Fruit fly (Drosophila melanogaster) whole organism, adult: Measurements from ENCODE around the gene FMRFaR.

Experiments
- CG12768 ChIP-seq: fragments of 200-800 bp; sonication (Bioruptor generic); optimal IDR thresholded peaks from 2 replicates; lab custom pipeline; 2017; ENCODE audit warnings: missing biosample characterization, missing genetic modification characterization, mild to moderate bottlenecking, moderate library complexity, missing genetic modification reagents
- CG14711 ChIP-seq: fragments of 200-800 bp; sonication (Bioruptor generic); optimal IDR thresholded peaks from 2 replicates; lab custom pipeline; 2018; ENCODE audit warnings: missing biosample characterization, mild to moderate bottlenecking, missing genetic modification characterization, moderate library complexity
- CG33017 ChIP-seq: fragments of 200-800 bp; sonication (Bioruptor generic); optimal IDR thresholded peaks from 2 replicates; lab custom pipeline; 2018; ENCODE audit warnings: missing biosample characterization, mild to moderate bottlenecking, missing genetic modification characterization, moderate library complexity
- CG5204 ChIP-seq: fragments of 200-800 bp; sonication (Bioruptor generic); optimal IDR thresholded peaks from 2 replicates; lab custom pipeline; 2016; ENCODE audit warnings: missing biosample characterization, missing genetic modification characterization
- CG7045 ChIP-seq: fragments of 200-800 bp; sonication (Bioruptor generic); optimal IDR thresholded peaks from 2 replicates; lab custom pipeline; 2017; ENCODE audit warnings: missing biosample characterization, mild to moderate bottlenecking, missing genetic modification characterization
- CG7101 ChIP-seq: fragments of 200-800 bp; sonication (Bioruptor generic); optimal IDR thresholded peaks from 2 replicates; lab custom pipeline; 2018; ENCODE audit warnings: missing biosample characterization, mild to moderate bottlenecking, missing genetic modification characterization, moderate library complexity
- Clk ChIP-seq: fragments of 200-800 bp; sonication (Bioruptor generic); optimal IDR thresholded peaks from 2 replicates; lab custom pipeline; 2017; ENCODE audit warnings: missing biosample characterization, missing genetic modification characterization
- Crg-1 ChIP-seq: fragments of 200-800 bp; sonication (Bioruptor generic); optimal IDR thresholded peaks from 2 replicates; lab custom pipeline; 2016; ENCODE audit warnings: missing biosample characterization, missing genetic modification characterization
- Mnt ChIP-seq: fragments of 200-800 bp; sonication (Bioruptor generic); optimal IDR thresholded peaks from 2 replicates; lab custom pipeline; 2016; ENCODE audit warnings: missing biosample characterization, mild to moderate bottlenecking, missing genetic modification characterization
- cic ChIP-seq: fragments of 200-800 bp; sonication (Bioruptor generic); optimal IDR thresholded peaks from 2 replicates; lab custom pipeline; 2017; ENCODE audit warnings: missing biosample characterization, mild to moderate bottlenecking, missing genetic modification characterization, moderate library complexity
- cnc ChIP-seq, 2 experiments: fragments of >200 bp; optimal IDR thresholded peaks; 2 replicates each; lab custom pipeline; 2017
- kay ChIP-seq: fragments of 200-800 bp; sonication (Bioruptor generic); peaks from one replicate; lab custom pipeline; 2016; ENCODE audit warnings: missing biosample characterization, missing genetic modification characterization, borderline replicate concordance
- toe ChIP-seq: fragments of 200-800 bp; sonication (Bioruptor generic); optimal IDR thresholded peaks from 2 replicates; lab custom pipeline; 2016; ENCODE audit warnings: missing biosample characterization, missing genetic modification characterization

DNA sequence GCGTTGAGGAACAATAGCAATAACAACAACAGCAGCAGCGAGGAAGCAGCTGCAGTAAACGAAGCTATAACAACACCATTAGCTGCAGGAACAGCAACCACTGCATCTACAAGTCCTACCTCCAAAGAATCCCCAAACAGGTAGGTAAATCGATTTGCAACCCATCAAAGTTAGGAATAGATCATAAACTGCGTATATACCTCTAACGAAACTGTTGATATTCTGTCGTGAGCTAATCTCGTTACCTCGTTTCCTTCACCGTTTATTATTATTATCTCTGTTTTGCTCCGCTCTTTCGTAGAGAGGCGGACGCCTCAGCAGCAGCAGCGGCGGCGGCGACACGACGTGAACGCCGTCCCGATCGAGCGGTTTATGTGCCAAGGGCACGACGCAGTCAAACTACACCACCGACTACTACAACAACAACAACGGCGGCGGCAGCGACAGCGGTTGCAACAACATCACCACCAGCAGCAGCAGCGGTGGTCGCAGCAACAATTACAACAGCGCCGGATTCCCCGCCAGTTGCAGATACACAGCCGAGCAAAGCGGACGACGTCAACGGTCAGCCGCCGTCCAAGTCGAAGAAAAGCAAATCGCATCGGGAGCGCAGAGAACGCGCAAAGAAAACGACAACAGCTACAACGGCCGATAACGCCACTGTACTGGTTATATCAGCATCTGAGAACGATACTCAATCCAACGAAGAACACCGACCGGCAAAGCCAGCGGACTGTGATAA is 36.5 kb downstream of the FMRFaR start:
- TF ChIP-seq toe (GFP tag; lab: Kevin White, UChicago) (peak; percentile 20), CG12768 (GFP tag; lab: Kevin White, UChicago) (peak; percentile 74), CG7045 (GFP tag; lab: Kevin White, UChicago) (peak; percentile 49), Mnt (GFP tag; lab: Kevin White, UChicago) (peak; percentile 69), CG33017 (tag; lab: Kevin White, UChicago) (peak; percentile 17), CG14711 (tag; lab: Kevin White, UChicago) (no peak), cic (GFP tag; lab: Kevin White, UChicago) (peak; percentile 93), CG7101 (tag; lab: Kevin White, UChicago) (peak; percentile 49), Crg-1 (GFP tag; lab: Kevin White, UChicago) (no peak), cnc (optimal IDR thresholded peaks at IDR 0.05; lab: Kevin White, UChicago) (no peak), kay (GFP tag; lab: Kevin White, UChicago) (peak; percentile 85), Clk (GFP tag; lab: Kevin White, UChicago) (peak; percentile 81), CG5204 (peak; percentile 54)
